Worm (Caenorhabditis elegans) whole organism, L2 larva: ENCODE results near the gene trpp-11.

ENCODE experiments used
- C34F6.9 ChIP-seq: fragments of 150-350 bp; optimal IDR thresholded peaks from 2 replicates; lab custom pipeline; 2014; ENCODE audit warnings: missing biosample characterization, missing genetic modification characterization
- F13H6.1 ChIP-seq: sonication (generic microtip); optimal IDR thresholded peaks from 2 replicates; lab custom pipeline; 2016; ENCODE audit warnings: missing genetic modification characterization, missing compliant biosample characterization
- R02D3.7 ChIP-seq: fragments of 150-350 bp; optimal IDR thresholded peaks from 2 replicates; lab custom pipeline; 2014; ENCODE audit warnings: missing biosample characterization, missing genetic modification characterization
- Y55F3AM.14 ChIP-seq: fragments of 200-800 bp; sonication (Bioruptor generic); optimal IDR thresholded peaks from 2 replicates; lab custom pipeline; 2018; ENCODE audit warnings: mild to moderate bottlenecking, missing genetic modification characterization, missing compliant biosample characterization
- ZK546.5 ChIP-seq: sonication (generic microtip); optimal IDR thresholded peaks from 2 replicates; lab custom pipeline; 2017; ENCODE audit warnings: missing biosample characterization, missing genetic modification characterization
- alr-1 ChIP-seq: fragments of 150-350 bp; optimal IDR thresholded peaks from 2 replicates; lab custom pipeline; 2014; ENCODE audit warnings: missing biosample characterization, missing genetic modification characterization
- aly-2 ChIP-seq: fragments of 150-350 bp; optimal IDR thresholded peaks from 2 replicates; lab custom pipeline; 2014; ENCODE audit warnings: missing biosample characterization, missing genetic modification characterization
- ama-1 ChIP-seq: fragments of 150-350 bp; optimal IDR thresholded peaks from 2 replicates; lab custom pipeline; 2018; ENCODE audit warnings: inconsistent platforms
- blmp-1 ChIP-seq: sonication (generic microtip); optimal IDR thresholded peaks from 2 replicates; lab custom pipeline; 2017; ENCODE audit warnings: missing genetic modification characterization, mild to moderate bottlenecking, missing compliant biosample characterization, antibody characterized with exemption, moderate library complexity; ENCODE audit not compliant: insufficient read depth
- ceh-16 ChIP-seq: fragments of 150-350 bp; optimal IDR thresholded peaks from 2 replicates; lab custom pipeline; 2014; ENCODE audit warnings: missing biosample characterization, missing genetic modification characterization
- ceh-82 ChIP-seq: fragments of 150-350 bp; optimal IDR thresholded peaks from 2 replicates; lab custom pipeline; 2014; ENCODE audit warnings: missing biosample characterization, missing genetic modification characterization
- crh-2 ChIP-seq: sonication (generic microtip); optimal IDR thresholded peaks from 2 replicates; lab custom pipeline; 2017; ENCODE audit warnings: missing biosample characterization, missing genetic modification characterization
- dmd-4 ChIP-seq: sonication (generic microtip); optimal IDR thresholded peaks from 2 replicates; lab custom pipeline; 2017; ENCODE audit warnings: missing biosample characterization, missing genetic modification characterization
- egl-27 ChIP-seq: sonication (generic microtip); optimal IDR thresholded peaks from 3 replicates; lab custom pipeline; 2017; ENCODE audit warnings: missing biosample characterization, missing genetic modification reagents, missing genetic modification characterization
- elt-1 ChIP-seq: fragments of 150-350 bp; optimal IDR thresholded peaks from 2 replicates; lab custom pipeline; 2014; ENCODE audit warnings: missing biosample characterization, missing genetic modification characterization
- elt-3 ChIP-seq: sonication (generic microtip); optimal IDR thresholded peaks from 2 replicates; lab custom pipeline; 2017; ENCODE audit warnings: missing biosample characterization, missing genetic modification characterization
- fos-1 ChIP-seq: fragments of 150-350 bp; optimal IDR thresholded peaks from 2 replicates; lab custom pipeline; 2014; ENCODE audit warnings: missing biosample characterization, missing genetic modification characterization
- gmeb-1 ChIP-seq: fragments of 150-350 bp; optimal IDR thresholded peaks from 2 replicates; lab custom pipeline; 2014; ENCODE audit warnings: missing biosample characterization, missing genetic modification characterization
- lin-11 ChIP-seq: fragments of 150-350 bp; sonication (generic microtip); optimal IDR thresholded peaks from 2 replicates; lab custom pipeline; 2014; ENCODE audit warnings: missing biosample characterization, missing genetic modification characterization, inconsistent platforms, mixed read lengths
- lin-13 ChIP-seq: fragments of 150-350 bp; optimal IDR thresholded peaks from 2 replicates; lab custom pipeline; 2014; ENCODE audit warnings: missing biosample characterization, missing genetic modification reagents, missing genetic modification characterization
- lin-39 ChIP-seq: fragments of 150-350 bp; optimal IDR thresholded peaks from 2 replicates; lab custom pipeline; 2014; ENCODE audit warnings: missing biosample characterization, missing genetic modification reagents, missing genetic modification characterization
- lsy-2 ChIP-seq, 2 experiments: fragments of 150-350 bp in 1 of 2; sonication (generic microtip) in 1 of 2; optimal IDR thresholded peaks; 2 replicates each; lab custom pipeline; 2014 to 2017; ENCODE audit warnings: missing biosample characterization in 2 of 2, missing genetic modification characterization in 2 of 2
- mab-5 ChIP-seq: fragments of 150-350 bp; optimal IDR thresholded peaks from 2 replicates; lab custom pipeline; 2014; ENCODE audit warnings: missing biosample characterization, missing genetic modification characterization
- mbf-1 ChIP-seq: sonication (generic microtip); optimal IDR thresholded peaks from 2 replicates; lab custom pipeline; 2017; ENCODE audit warnings: missing biosample characterization, missing genetic modification characterization
- mdl-1 ChIP-seq, 2 experiments: fragments of 150-350 bp in 1 of 2; sonication (generic microtip) in 1 of 2; optimal IDR thresholded peaks; 2 replicates each; lab custom pipeline; 2017; ENCODE audit warnings: missing biosample characterization in 2 of 2, missing genetic modification characterization in 2 of 2
- nhr-10 ChIP-seq: sonication (generic microtip); optimal IDR thresholded peaks from 2 replicates; lab custom pipeline; 2017; ENCODE audit warnings: missing biosample characterization, missing genetic modification characterization
- nhr-11 ChIP-seq: fragments of 150-350 bp; optimal IDR thresholded peaks from 2 replicates; lab custom pipeline; 2014; ENCODE audit warnings: missing biosample characterization, missing genetic modification characterization
- nhr-12 ChIP-seq: fragments of 150-350 bp; optimal IDR thresholded peaks from 2 replicates; lab custom pipeline; 2014; ENCODE audit warnings: missing biosample characterization, missing genetic modification characterization
- nhr-129 ChIP-seq: fragments of 150-350 bp; optimal IDR thresholded peaks from 2 replicates; lab custom pipeline; 2014; ENCODE audit warnings: missing biosample characterization, missing genetic modification characterization
- nhr-21 ChIP-seq: fragments of 150-350 bp; optimal IDR thresholded peaks from 2 replicates; lab custom pipeline; 2014; ENCODE audit warnings: missing biosample characterization, missing genetic modification characterization
- nhr-23 ChIP-seq: fragments of 150-350 bp; optimal IDR thresholded peaks from 2 replicates; lab custom pipeline; 2014; ENCODE audit warnings: missing biosample characterization, missing genetic modification reagents, missing genetic modification characterization
- nhr-237 ChIP-seq: fragments of 150-350 bp; optimal IDR thresholded peaks from 2 replicates; lab custom pipeline; 2014; ENCODE audit warnings: missing biosample characterization, missing genetic modification characterization
- nhr-25 ChIP-seq: fragments of 150-350 bp; sonication (generic microtip); optimal IDR thresholded peaks from 3 replicates; lab custom pipeline; 2014; ENCODE audit warnings: missing biosample characterization, missing genetic modification characterization
- nhr-6 ChIP-seq: fragments of 150-350 bp; optimal IDR thresholded peaks from 2 replicates; lab custom pipeline; 2014; ENCODE audit warnings: missing biosample characterization, missing genetic modification characterization
- nhr-77 ChIP-seq: fragments of 150-350 bp; optimal IDR thresholded peaks from 2 replicates; lab custom pipeline; 2014; ENCODE audit warnings: missing biosample characterization, missing genetic modification characterization
- peb-1 ChIP-seq: fragments of 150-350 bp; optimal IDR thresholded peaks from 2 replicates; lab custom pipeline; 2014; ENCODE audit warnings: missing biosample characterization, missing genetic modification characterization
- sem-4 ChIP-seq: fragments of 150-350 bp; optimal IDR thresholded peaks from 2 replicates; lab custom pipeline; 2014; ENCODE audit warnings: missing biosample characterization, missing genetic modification reagents, missing genetic modification characterization
- skn-1 ChIP-seq: sonication (generic microtip); optimal IDR thresholded peaks from 2 replicates; lab custom pipeline; 2017; ENCODE audit warnings: missing biosample characterization, missing genetic modification characterization
- sma-3 ChIP-seq: sonication (generic microtip); optimal IDR thresholded peaks from 2 replicates; lab custom pipeline; 2016; ENCODE audit warnings: missing genetic modification reagents, missing genetic modification characterization, missing compliant biosample characterization
- sma-9 ChIP-seq, 2 experiments: fragments of 150-350 bp in 1 of 2; sonication (generic microtip) in 1 of 2; optimal IDR thresholded peaks; 2 replicates each; lab custom pipeline; 2014 to 2016; ENCODE audit warnings: missing genetic modification characterization in 2 of 2, mild to moderate bottlenecking in 1 of 2, missing biosample characterization in 1 of 2, missing compliant biosample characterization in 1 of 2, missing genetic modification reagents in 1 of 2, moderate library complexity in 1 of 2
- snpc-4 ChIP-seq: fragments of 150-350 bp; optimal IDR thresholded peaks from 2 replicates; lab custom pipeline; 2014; ENCODE audit warnings: missing biosample characterization, missing genetic modification characterization
- unc-39 ChIP-seq: fragments of 150-350 bp; optimal IDR thresholded peaks from 2 replicates; lab custom pipeline; 2014; ENCODE audit warnings: missing biosample characterization, missing genetic modification characterization
- unc-55 ChIP-seq: fragments of 150-350 bp; sonication (generic microtip); optimal IDR thresholded peaks from 3 replicates; lab custom pipeline; 2014; ENCODE audit warnings: missing biosample characterization, missing genetic modification reagents, missing genetic modification characterization
- unc-62 ChIP-seq: fragments of 150-350 bp; optimal IDR thresholded peaks from 2 replicates; lab custom pipeline; 2014; ENCODE audit warnings: missing biosample characterization, missing genetic modification reagents, missing genetic modification characterization
- zag-1 ChIP-seq: fragments of 150-350 bp; optimal IDR thresholded peaks from 2 replicates; lab custom pipeline; 2014; ENCODE audit warnings: missing biosample characterization, missing genetic modification characterization
- ztf-1 ChIP-seq: fragments of 200-800 bp; sonication (Bioruptor generic); conservative IDR thresholded peaks from 2 replicates; pipeline ENCODE4 v1.3.6; 2022; ENCODE audit warnings: missing genetic modification characterization, missing compliant biosample characterization
- ztf-11 ChIP-seq: sonication (generic microtip); optimal IDR thresholded peaks from 2 replicates; lab custom pipeline; 2017; ENCODE audit warnings: missing biosample characterization, missing genetic modification characterization
- ztf-4 ChIP-seq: fragments of 150-350 bp; optimal IDR thresholded peaks from 2 replicates; lab custom pipeline; 2014; ENCODE audit warnings: missing biosample characterization, missing genetic modification characterization

trpp-11 gene

ce11 chrIII:833711-834442 is 38.9 kb downstream of the trpp-11 start:
- TF ChIP-seq Y55F3AM.14 (GFP tag; lab: Kevin White, UChicago): peak; percentile 84
- peak; percentile 97 for TF ChIP-seq C34F6.9 (tag; lab: Kevin White, UChicago)
- TF ChIP-seq elt-3: no peak
- peak; percentile 78 for TF ChIP-seq lin-13 (GFP tag; lab: Kevin White, UChicago)
- peak; percentile 67 to 89 for TF ChIP-seq lsy-2 (tag; optimal IDR thresholded peaks at IDR 0.05; lab: Kevin White, UChicago)
- TF ChIP-seq unc-39 (tag; lab: Kevin White, UChicago): no peak
- TF ChIP-seq unc-55 (GFP tag; lab: Kevin White, UChicago): peak; percentile 96
- TF ChIP-seq ceh-16 (tag; lab: Kevin White, UChicago): peak; percentile 82
- TF ChIP-seq nhr-25 (tag; lab: Kevin White, UChicago): peak; percentile 95
- TF ChIP-seq nhr-21 (tag; lab: Kevin White, UChicago): peak; percentile 94
- TF ChIP-seq ama-1: peak; percentile 94
- peak; percentile 81 for TF ChIP-seq ztf-4
- peak; percentile 100 for TF ChIP-seq nhr-129 (tag; lab: Kevin White, UChicago)
- no peak for TF ChIP-seq elt-1 (tag; lab: Kevin White, UChicago)
- TF ChIP-seq sma-9 (GFP tag; optimal IDR thresholded peaks at IDR 0.05; lab: Kevin White, UChicago): peak; percentile 92
- TF ChIP-seq sma-9 (tag; optimal IDR thresholded peaks at IDR 0.05; lab: Kevin White, UChicago): no peak
- TF ChIP-seq unc-62: no peak
- peak; percentile 88 for TF ChIP-seq sem-4 (tag; lab: Kevin White, UChicago)
- peak; percentile 3 for TF ChIP-seq ceh-82 (tag; lab: Kevin White, UChicago)
- peak; percentile 91 for TF ChIP-seq F13H6.1 (tag; lab: Kevin White, UChicago)
- TF ChIP-seq nhr-237: no peak
- TF ChIP-seq lin-11: peak; percentile 83
- TF ChIP-seq skn-1: peak; percentile 35
- no peak for TF ChIP-seq nhr-11 (tag; lab: Kevin White, UChicago)
- peak; percentile 99 for TF ChIP-seq fos-1 (tag; lab: Kevin White, UChicago)
- no peak for TF ChIP-seq lin-39 (tag; lab: Kevin White, UChicago)
- TF ChIP-seq blmp-1 (tag; lab: Kevin White, UChicago): peak; percentile 84
- TF ChIP-seq crh-2 (tag; lab: Kevin White, UChicago): peak; percentile 93
- no peak for TF ChIP-seq nhr-77 (tag; lab: Kevin White, UChicago)
- TF ChIP-seq mdl-1 (tag; optimal IDR thresholded peaks at IDR 0.05; lab: Kevin White, UChicago): peak; percentile 83 to 94
- TF ChIP-seq gmeb-1 (tag; lab: Kevin White, UChicago): peak; percentile 69
- no peak for TF ChIP-seq R02D3.7 (tag; lab: Kevin White, UChicago)
- peak; percentile 70 for TF ChIP-seq mab-5 (tag; lab: Kevin White, UChicago)
- no peak for TF ChIP-seq alr-1 (tag; lab: Kevin White, UChicago)
- peak; percentile 82 for TF ChIP-seq nhr-10 (tag; lab: Kevin White, UChicago)
- TF ChIP-seq aly-2 (tag; lab: Kevin White, UChicago): no peak
- peak; percentile 49 for TF ChIP-seq peb-1 (tag; lab: Kevin White, UChicago)
- no peak for TF ChIP-seq ZK546.5 (tag; lab: Kevin White, UChicago)
- TF ChIP-seq nhr-6 (tag; lab: Kevin White, UChicago): peak; percentile 56
- TF ChIP-seq dmd-4 (tag; lab: Kevin White, UChicago): no peak
- TF ChIP-seq zag-1: peak; percentile 87
- TF ChIP-seq nhr-12 (tag; lab: Kevin White, UChicago): no peak
- TF ChIP-seq nhr-23 (tag; lab: Kevin White, UChicago): no peak
- no peak for TF ChIP-seq ztf-11 (tag; lab: Kevin White, UChicago)
- no peak for TF ChIP-seq mbf-1 (tag; lab: Kevin White, UChicago)
- peak; percentile 92 for TF ChIP-seq egl-27 (tag; lab: Kevin White, UChicago)
- no peak for TF ChIP-seq ztf-1 (GFP tag; lab: Robert Waterston, UW)
- TF ChIP-seq sma-3 (GFP tag; lab: Kevin White, UChicago): peak; percentile 95
- peak; percentile 28 for TF ChIP-seq snpc-4 (tag; lab: Kevin White, UChicago)
- TF ChIP-seq, all 48 proteins: peak for 30
